Fruit fly (Drosophila melanogaster) whole organism, embryonic: ENCODE data around the gene CG13032.

Source experiments
- Atf-2 ChIP-seq: fragments of 200-800 bp; sonication (Bioruptor generic); optimal IDR thresholded peaks from 2 replicates; lab custom pipeline; 2016; ENCODE audit warnings: missing biosample characterization, missing genetic modification characterization
- CG1024 ChIP-seq: fragments of 200-800 bp; sonication (Bioruptor generic); IDR thresholded peaks from 2 replicates; pipeline ENCODE4 v1.3.6; 2022; ENCODE audit warnings: missing biosample characterization, missing genetic modification characterization
- CG10565 ChIP-seq: fragments of 200-800 bp; sonication (Bioruptor generic); optimal IDR thresholded peaks from 3 replicates; lab custom pipeline; 2016; ENCODE audit warnings: missing biosample characterization, mild to moderate bottlenecking, missing genetic modification characterization
- CG11456 ChIP-seq: fragments of 200-800 bp; sonication (Bioruptor generic); IDR thresholded peaks from 3 replicates; pipeline ENCODE4 v1.3.6; 2022; ENCODE audit warnings: missing biosample characterization, missing genetic modification characterization
- CG12155 ChIP-seq: fragments of 200-800 bp; sonication (Bioruptor generic); optimal IDR thresholded peaks from 3 replicates; lab custom pipeline; 2016; ENCODE audit warnings: missing biosample characterization, missing genetic modification characterization
- CG15011 ChIP-seq: fragments of 200-800 bp; sonication (Bioruptor generic); optimal IDR thresholded peaks from 3 replicates; lab custom pipeline; 2018; ENCODE audit warnings: missing biosample characterization, mild to moderate bottlenecking, missing genetic modification characterization
- CG15601 ChIP-seq: fragments of 200-800 bp; sonication (Bioruptor generic); optimal IDR thresholded peaks from 3 replicates; lab custom pipeline; 2019; ENCODE audit warnings: missing biosample characterization, mild to moderate bottlenecking, missing genetic modification characterization, moderate library complexity
- CG18599 ChIP-seq: fragments of 200-800 bp; sonication (Bioruptor generic); optimal IDR thresholded peaks from 3 replicates; lab custom pipeline; 2017; ENCODE audit warnings: missing biosample characterization, missing genetic modification characterization, mild to moderate bottlenecking, moderate library complexity, missing genetic modification reagents
- CG4617 ChIP-seq: fragments of 200-800 bp; sonication (Bioruptor generic); optimal IDR thresholded peaks from 3 replicates; lab custom pipeline; 2016; ENCODE audit warnings: missing biosample characterization, missing genetic modification characterization, borderline replicate concordance
- CG4854 ChIP-seq: fragments of 200-800 bp; sonication (Bioruptor generic); optimal IDR thresholded peaks from 2 replicates; lab custom pipeline; 2016; ENCODE audit warnings: missing biosample characterization, missing genetic modification characterization, inconsistent platforms
- CG5953 ChIP-seq: fragments of 200-800 bp; sonication (Bioruptor generic); IDR thresholded peaks from 2 replicates; pipeline ENCODE4 v1.3.6; 2022; ENCODE audit warnings: missing biosample characterization, missing genetic modification characterization
- CG6175 ChIP-seq: fragments of 200-800 bp; sonication (Bioruptor generic); IDR thresholded peaks from 3 replicates; pipeline ENCODE4 v1.3.6; 2022; ENCODE audit warnings: missing biosample characterization, missing genetic modification characterization
- CG6254 ChIP-seq: fragments of 200-800 bp; sonication (Bioruptor generic); optimal IDR thresholded peaks from 3 replicates; lab custom pipeline; 2017; ENCODE audit warnings: mild to moderate bottlenecking, missing biosample characterization, missing genetic modification reagents, missing genetic modification characterization
- CG9215 ChIP-seq: fragments of 200-800 bp; sonication (Bioruptor generic); IDR thresholded peaks from 2 replicates; pipeline ENCODE4 v1.3.6; 2022; ENCODE audit warnings: missing biosample characterization, missing genetic modification characterization
- Dad ChIP-seq: fragments of 200-800 bp; sonication (Bioruptor generic); optimal IDR thresholded peaks from 3 replicates; lab custom pipeline; 2016; ENCODE audit warnings: missing biosample characterization, missing genetic modification characterization
- Deaf1 ChIP-seq: fragments of 200-800 bp; optimal IDR thresholded peaks from 3 replicates; lab custom pipeline; 2019; ENCODE audit warnings: missing biosample characterization, mild to moderate bottlenecking, missing genetic modification characterization, moderate library complexity
- Dip2 ChIP-seq: fragments of 200-800 bp; sonication (Bioruptor generic); IDR thresholded peaks from 2 replicates; pipeline ENCODE4 v1.3.6; 2022; ENCODE audit warnings: missing biosample characterization, missing genetic modification characterization
- Dip3 ChIP-seq: fragments of 200-800 bp; sonication (Bioruptor generic); optimal IDR thresholded peaks from 3 replicates; lab custom pipeline; 2016; ENCODE audit warnings: missing biosample characterization, missing genetic modification characterization
- E2f1 ChIP-seq: fragments of 200-800 bp; sonication (Bioruptor generic); IDR thresholded peaks from 2 replicates; pipeline ENCODE4 v1.3.6; 2022; ENCODE audit warnings: missing biosample characterization, missing genetic modification characterization
- Ets97D ChIP-seq: fragments of 200-800 bp; sonication (Bioruptor generic); optimal IDR thresholded peaks from 3 replicates; lab custom pipeline; 2016; ENCODE audit warnings: missing biosample characterization, missing genetic modification characterization
- HLH54F ChIP-seq: fragments of 200-800 bp; sonication (Bioruptor generic); optimal IDR thresholded peaks from 3 replicates; lab custom pipeline; 2016; ENCODE audit warnings: missing biosample characterization, missing genetic modification characterization
- MBD-R2 ChIP-seq: fragments of 200-800 bp; sonication (Bioruptor generic); IDR thresholded peaks from 2 replicates; pipeline ENCODE4 v1.3.6; 2022; ENCODE audit warnings: missing biosample characterization, missing genetic modification characterization
- Oli ChIP-seq: fragments of 200-800 bp; sonication (Bioruptor generic); optimal IDR thresholded peaks from 2 replicates; lab custom pipeline; 2018; ENCODE audit warnings: missing biosample characterization, mild to moderate bottlenecking, missing genetic modification characterization, moderate library complexity
- Poxn ChIP-seq: fragments of 200-800 bp; sonication (Bioruptor generic); IDR thresholded peaks from 2 replicates; pipeline ENCODE4 v1.3.6; 2022; ENCODE audit warnings: missing biosample characterization, missing genetic modification characterization
- Side ChIP-seq: fragments of 200-800 bp; sonication (Bioruptor generic); optimal IDR thresholded peaks from 2 replicates; lab custom pipeline; 2016; ENCODE audit warnings: missing biosample characterization, missing genetic modification characterization
- Sox102F ChIP-seq: fragments of 200-800 bp; sonication (Bioruptor generic); optimal IDR thresholded peaks from 2 replicates; lab custom pipeline; 2018; ENCODE audit warnings: missing biosample characterization, mild to moderate bottlenecking, missing genetic modification characterization, moderate library complexity
- Xbp1 ChIP-seq: fragments of 200-800 bp; sonication (Bioruptor generic); optimal IDR thresholded peaks from 3 replicates; lab custom pipeline; 2016; ENCODE audit warnings: missing biosample characterization, mild to moderate bottlenecking, missing genetic modification characterization
- YL-1 ChIP-seq: fragments of 200-800 bp; sonication (Bioruptor generic); optimal IDR thresholded peaks from 3 replicates; lab custom pipeline; 2017; ENCODE audit warnings: missing biosample characterization, mild to moderate bottlenecking, missing genetic modification characterization
- bcd ChIP-seq: fragments of 200-800 bp; sonication (Bioruptor generic); optimal IDR thresholded peaks from 2 replicates; lab custom pipeline; 2017; ENCODE audit warnings: missing biosample characterization, mild to moderate bottlenecking, missing genetic modification characterization
- crc ChIP-seq: fragments of 200-800 bp; sonication (Bioruptor generic); optimal IDR thresholded peaks from 2 replicates; lab custom pipeline; 2016; ENCODE audit warnings: missing biosample characterization, missing genetic modification characterization
- croc ChIP-seq: fragments of 200-800 bp; sonication (Bioruptor generic); conservative IDR thresholded peaks from 3 replicates; pipeline ENCODE4 v1.3.6; 2022; ENCODE audit warnings: missing biosample characterization, missing genetic modification characterization
- dmrt99B ChIP-seq: fragments of 200-800 bp; sonication (Bioruptor generic); optimal IDR thresholded peaks from 2 replicates; lab custom pipeline; 2018; ENCODE audit warnings: missing biosample characterization, mild to moderate bottlenecking, missing genetic modification characterization, moderate library complexity
- ftz-f1 ChIP-seq: fragments of 200-800 bp; sonication (Bioruptor generic); optimal IDR thresholded peaks from 2 replicates; lab custom pipeline; 2016; ENCODE audit warnings: missing biosample characterization, missing genetic modification characterization
- gfzf ChIP-seq: fragments of 200-800 bp; sonication (Bioruptor generic); optimal IDR thresholded peaks from 2 replicates; lab custom pipeline; 2016; ENCODE audit warnings: missing biosample characterization, mild to moderate bottlenecking, missing genetic modification characterization, moderate library complexity
- hth ChIP-seq: fragments of >200 bp; optimal IDR thresholded peaks from 2 replicates; lab custom pipeline; 2017; ENCODE audit warnings: inconsistent platforms
- kay ChIP-seq: fragments of 200-800 bp; sonication (Bioruptor generic); optimal IDR thresholded peaks from 2 replicates; lab custom pipeline; 2016; ENCODE audit warnings: missing biosample characterization, missing genetic modification characterization
- ken ChIP-seq: fragments of 200-800 bp; sonication (Bioruptor generic); IDR thresholded peaks from 3 replicates; pipeline ENCODE4 v1.3.6; 2022; ENCODE audit warnings: missing biosample characterization, missing genetic modification characterization
- lmd ChIP-seq: fragments of 200-800 bp; sonication (Bioruptor generic); IDR thresholded peaks from 2 replicates; pipeline ENCODE4 v1.3.6; 2022; ENCODE audit warnings: missing biosample characterization, missing genetic modification characterization
- nom ChIP-seq: fragments of 200-800 bp; sonication (Bioruptor generic); optimal IDR thresholded peaks from 2 replicates; lab custom pipeline; 2017; ENCODE audit warnings: missing biosample characterization, missing genetic modification characterization, mild to moderate bottlenecking, moderate library complexity, missing genetic modification reagents
- odd ChIP-seq: fragments of 200-800 bp; sonication (Bioruptor generic); optimal IDR thresholded peaks from 2 replicates; lab custom pipeline; 2017; ENCODE audit warnings: missing biosample characterization, mild to moderate bottlenecking, missing genetic modification characterization
- p53 ChIP-seq: fragments of 200-800 bp; sonication (Bioruptor generic); optimal IDR thresholded peaks from 2 replicates; lab custom pipeline; 2016; ENCODE audit warnings: missing biosample characterization, missing genetic modification characterization
- pan ChIP-seq, 4 experiments: fragments of >200 bp in 3 of 4; fragments of 200-800 bp in 1 of 4; sonication (Bioruptor generic) in 1 of 4; optimal IDR thresholded peaks in 3 of 4; IDR thresholded peaks in 1 of 4; 2 replicates each; pipeline versions ENCODE4 v1.3.6 to Lab custom; 2017 to 2022; ENCODE audit warnings: missing biosample characterization in 2 of 4, missing genetic modification characterization in 2 of 4, mixed read lengths in 1 of 4
- peb ChIP-seq: fragments of 200-800 bp; sonication (Bioruptor generic); IDR thresholded peaks from 2 replicates; pipeline ENCODE4 v1.3.6; 2022; ENCODE audit warnings: missing biosample characterization, missing genetic modification characterization
- phol ChIP-seq: fragments of 200-800 bp; sonication (Bioruptor generic); optimal IDR thresholded peaks from 3 replicates; lab custom pipeline; 2018; ENCODE audit warnings: missing biosample characterization, mild to moderate bottlenecking, missing genetic modification characterization, moderate library complexity
- pita ChIP-seq: fragments of 200-800 bp; sonication (Bioruptor generic); optimal IDR thresholded peaks from 2 replicates; lab custom pipeline; 2017; ENCODE audit warnings: missing biosample characterization, mild to moderate bottlenecking, missing genetic modification characterization
- pros ChIP-seq: fragments of 200-800 bp; sonication (Bioruptor generic); optimal IDR thresholded peaks from 3 replicates; lab custom pipeline; 2019; ENCODE audit warnings: missing biosample characterization, mild to moderate bottlenecking, missing genetic modification characterization, moderate library complexity
- repo ChIP-seq: fragments of 200-800 bp; sonication (Bioruptor generic); optimal IDR thresholded peaks from 2 replicates; lab custom pipeline; 2016; ENCODE audit warnings: missing biosample characterization, missing genetic modification characterization
- row ChIP-seq: fragments of 200-800 bp; sonication (Bioruptor generic); IDR thresholded peaks from 3 replicates; pipeline ENCODE4 v1.3.6; 2022; ENCODE audit warnings: missing biosample characterization, missing genetic modification characterization
- scrt ChIP-seq: fragments of 200-800 bp; sonication (Bioruptor generic); optimal IDR thresholded peaks from 2 replicates; lab custom pipeline; 2018; ENCODE audit warnings: missing biosample characterization, mild to moderate bottlenecking, missing genetic modification characterization, moderate library complexity
- tin ChIP-seq: fragments of 200-800 bp; sonication (Bioruptor generic); optimal IDR thresholded peaks from 3 replicates; lab custom pipeline; 2016; ENCODE audit warnings: missing biosample characterization, missing genetic modification characterization
- trem ChIP-seq: fragments of 200-800 bp; optimal IDR thresholded peaks from 3 replicates; lab custom pipeline; 2019; ENCODE audit warnings: missing biosample characterization, mild to moderate bottlenecking, missing genetic modification characterization, moderate library complexity
- tx ChIP-seq: fragments of 200-800 bp; sonication (Bioruptor generic); optimal IDR thresholded peaks from 2 replicates; lab custom pipeline; 2016; ENCODE audit warnings: missing biosample characterization, missing genetic modification characterization

Gene CG13032

DNA sequence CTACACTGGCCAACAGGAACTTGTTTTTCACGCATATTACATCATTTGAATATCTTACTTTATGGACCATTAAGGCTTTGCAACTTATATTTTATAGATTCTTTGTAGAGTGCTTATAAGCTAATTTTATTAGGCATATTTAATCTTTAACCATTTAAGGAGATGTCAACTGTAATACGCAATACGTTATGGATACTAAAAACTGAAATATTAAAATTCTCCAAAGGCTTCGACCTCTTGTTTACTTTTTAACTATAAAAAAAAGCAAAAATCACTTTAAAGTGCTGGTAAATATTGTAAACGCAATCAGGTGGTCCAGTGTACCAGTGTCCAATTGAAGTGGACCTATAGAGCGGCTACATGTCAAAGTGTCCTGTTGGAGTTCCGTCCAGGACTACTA lies 16.8 kb upstream of the CG13032 start (continued):
- TF ChIP-seq Atf-2 (GFP tag; lab: Kevin White, UChicago) (no peak), CG1024 (GFP tag; lab: Robert Waterston, UW) (no peak), CG5953 (GFP tag; lab: Robert Waterston, UW) (no peak), Poxn (no peak), crc (no peak), tx (GFP tag; lab: Kevin White, UChicago) (no peak), Deaf1 (tag; lab: Kevin White, UChicago) (peak; percentile 11), CG6254 (no peak), Dad (no peak), ftz-f1 (GFP tag; lab: Kevin White, UChicago) (no peak), pita (no peak), hth (lab: Kevin White, UChicago) (no peak), Dip3 (GFP tag; lab: Kevin White, UChicago) (no peak), gfzf (GFP tag; lab: Kevin White, UChicago) (no peak), CG6175 (GFP tag; lab: Robert Waterston, UW) (no peak), Sox102F (GFP tag; lab: Kevin White, UChicago) (peak; percentile 60), tin (no peak), trem (tag; lab: Kevin White, UChicago) (no peak), Dip2 (GFP tag; lab: Robert Waterston, UW) (no peak), croc (GFP tag; lab: Robert Waterston, UW) (no peak), row (GFP tag; lab: Robert Waterston, UW) (peak; percentile 48), odd (GFP tag; lab: Kevin White, UChicago) (peak; percentile 18), CG10565 (GFP tag; lab: Kevin White, UChicago) (no peak), scrt (GFP tag; lab: Kevin White, UChicago) (peak; percentile 11), pan (optimal IDR thresholded peaks at IDR 0.05; lab: Kevin White, UChicago) (no peak), pan (GFP tag; optimal IDR thresholded peaks at IDR 0.05 in 1 of 2, IDR thresholded peaks at IDR 0.05 in 1 of 2) (peak in 1 of 2 experiments; percentile 35), Xbp1 (GFP tag; lab: Kevin White, UChicago) (peak; percentile 25), CG4854 (GFP tag; lab: Kevin White, UChicago) (no peak), E2f1 (GFP tag; lab: Robert Waterston, UW) (0 out of 2 replicates have a peak, but pooled peaks have one; percentile 9), dmrt99B (tag; lab: Kevin White, UChicago) (peak; percentile 58), lmd (peak; percentile 46; the same call in 1 of the 2 replicates), CG15011 (GFP tag; lab: Kevin White, UChicago) (peak; percentile 28), MBD-R2 (GFP tag; lab: Robert Waterston, UW) (no peak), CG11456 (GFP tag; lab: Robert Waterston, UW) (no peak), nom (GFP tag; lab: Kevin White, UChicago) (no peak), kay (GFP tag; lab: Kevin White, UChicago) (no peak), bcd (GFP tag; lab: Kevin White, UChicago) (peak; percentile 46), repo (GFP tag; lab: Kevin White, UChicago) (no peak), ken (GFP tag; lab: Robert Waterston, UW) (no peak), CG18599 (GFP tag; lab: Kevin White, UChicago) (peak; percentile 66), CG15601 (tag; lab: Kevin White, UChicago) (no peak), phol (peak; percentile 56), p53 (GFP tag; lab: Kevin White, UChicago) (no peak), CG12155 (GFP tag; lab: Kevin White, UChicago) (peak; percentile 7), CG9215 (no peak), Side (GFP tag; lab: Kevin White, UChicago) (no peak), peb (GFP tag; lab: Robert Waterston, UW) (no peak), CG4617 (GFP tag; lab: Kevin White, UChicago) (no peak), HLH54F (no peak), YL-1 (GFP tag; lab: Kevin White, UChicago) (no peak), pros (GFP tag; lab: Kevin White, UChicago) (no peak), Oli (peak; percentile 55), Ets97D (no peak)
